Worm (Caenorhabditis elegans) whole organism, young adult: ENCODE data around the gene C43F9.4.

Experiments
- die-1 ChIP-seq: sonication (generic microtip); optimal IDR thresholded peaks from 2 replicates; lab custom pipeline; 2016; ENCODE audit warnings: missing genotype, mild to moderate bottlenecking, missing genetic modification characterization, missing compliant biosample characterization
- efl-1 ChIP-seq: fragments of 150-350 bp; optimal IDR thresholded peaks from 2 replicates; lab custom pipeline; 2014; ENCODE audit warnings: missing biosample characterization, missing genetic modification reagents, missing genetic modification characterization
- hmg-1.2 ChIP-seq: fragments of 200-800 bp; sonication (Bioruptor generic); IDR thresholded peaks from 2 replicates; pipeline ENCODE4 v1.3.6; 2022; ENCODE audit warnings: missing genetic modification reagents, missing genetic modification characterization, missing compliant biosample characterization
- let-526 ChIP-seq: fragments of 200-800 bp; sonication (Bioruptor generic); IDR thresholded peaks from 2 replicates; pipeline ENCODE4 v1.3.6; 2022; ENCODE audit warnings: missing genetic modification reagents, missing genetic modification characterization, missing compliant biosample characterization
- lir-1 ChIP-seq: fragments of 200-800 bp; sonication (Bioruptor generic); conservative IDR thresholded peaks from 2 replicates; pipeline ENCODE4 v1.3.6; 2022; ENCODE audit warnings: missing genetic modification reagents, missing genetic modification characterization, missing compliant biosample characterization
- madf-3 ChIP-seq: fragments of 200-800 bp; sonication (Bioruptor generic); IDR thresholded peaks from 2 replicates; pipeline ENCODE4 v1.3.6; 2022; ENCODE audit warnings: missing genetic modification reagents, missing genetic modification characterization, missing compliant biosample characterization
- sea-2 ChIP-seq: fragments of 200-800 bp; sonication (Bioruptor generic); IDR thresholded peaks from 2 replicates; pipeline ENCODE4 v1.3.6; 2022; ENCODE audit warnings: missing genetic modification characterization, missing compliant biosample characterization

DNA sequence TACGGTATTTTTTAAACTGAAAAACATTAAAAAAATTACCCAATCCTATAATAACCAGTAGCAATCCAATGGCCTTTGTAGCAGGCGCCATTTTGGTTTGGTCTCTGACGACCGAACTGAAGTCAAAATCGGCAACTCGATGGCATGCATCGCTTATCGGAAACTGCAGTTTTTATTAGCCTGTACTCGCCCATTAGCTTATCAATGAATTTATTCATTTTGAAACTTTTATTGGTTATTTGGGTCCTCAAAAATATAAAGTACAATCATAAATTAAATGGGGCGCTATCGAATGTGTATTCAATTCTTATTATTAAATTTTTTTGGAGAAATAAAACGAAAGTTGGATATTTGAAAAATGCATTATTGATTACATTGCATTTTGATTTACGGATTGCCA is 39.8 kb upstream of the C43F9.4 start, which contains the start of gene R09H10.5:
- no peak for TF ChIP-seq madf-3 (GFP tag; lab: Robert Waterston, UW)
- TF ChIP-seq lir-1 (GFP tag; lab: Robert Waterston, UW): no peak
- no peak for TF ChIP-seq efl-1
- TF ChIP-seq sea-2 (GFP tag; lab: Robert Waterston, UW): no peak
- TF ChIP-seq die-1 (tag; lab: Kevin White, UChicago): no peak
- no peak for TF ChIP-seq hmg-1.2 (GFP tag; lab: Robert Waterston, UW)
- no peak for TF ChIP-seq let-526 (GFP tag; lab: Robert Waterston, UW)
